Worm (Caenorhabditis elegans): Measurements from ENCODE around the gene srx-114.

DNA sequence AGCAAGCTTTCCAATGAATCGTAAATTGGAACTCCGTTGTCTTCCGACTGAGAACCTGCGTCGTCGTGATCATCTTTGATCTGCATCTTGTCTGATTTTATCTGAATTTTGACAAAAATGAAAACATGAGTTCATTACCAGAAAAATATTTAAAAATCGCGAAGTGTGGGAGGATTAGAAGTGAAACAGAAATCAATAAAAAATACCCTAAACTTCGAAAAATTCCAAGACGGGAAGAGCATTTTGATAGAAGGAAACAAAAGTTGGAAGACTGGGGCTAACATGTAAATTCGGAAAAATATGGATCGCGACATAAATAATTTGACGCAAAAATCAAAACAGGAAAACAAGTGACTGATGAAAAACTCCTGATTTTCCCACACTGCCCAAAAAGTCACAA is 7.3 kb downstream of the srx-114 start, which contains the start of gene F07F6.8:
- TF ChIP-seq nhr-48 (tag; optimal IDR thresholded peaks at IDR 0.05), result no peak
- TF ChIP-seq daf-12 (tag; optimal IDR thresholded peaks at IDR 0.05), result no peak
- TF ChIP-seq dve-1 (tag; optimal IDR thresholded peaks at IDR 0.05; ENCODE audit: insufficient read depth), result no peak
- TF ChIP-seq lin-13 (GFP tag; optimal IDR thresholded peaks at IDR 0.05), result no peak
- no peak for TF ChIP-seq zip-2 (tag; optimal IDR thresholded peaks at IDR 0.05)
- no peak for TF ChIP-seq unc-39 (tag; optimal IDR thresholded peaks at IDR 0.05)
- no peak for TF ChIP-seq hmg-1.1 (GFP tag; IDR thresholded peaks at IDR 0.05)
- TF ChIP-seq unc-130 (GFP tag; optimal IDR thresholded peaks at IDR 0.05), result no peak
- no peak for TF ChIP-seq daf-8 (GFP tag; IDR thresholded peaks at IDR 0.05)
- TF ChIP-seq D1046.2 (GFP tag; IDR thresholded peaks at IDR 0.05), result no peak
